Fruit fly (Drosophila melanogaster): ENCODE measurements around the gene CG13999.
A peak's percentile ranks its signal among the peaks of the same experiment; 100 is the strongest.

Gene CG13999

DNA sequence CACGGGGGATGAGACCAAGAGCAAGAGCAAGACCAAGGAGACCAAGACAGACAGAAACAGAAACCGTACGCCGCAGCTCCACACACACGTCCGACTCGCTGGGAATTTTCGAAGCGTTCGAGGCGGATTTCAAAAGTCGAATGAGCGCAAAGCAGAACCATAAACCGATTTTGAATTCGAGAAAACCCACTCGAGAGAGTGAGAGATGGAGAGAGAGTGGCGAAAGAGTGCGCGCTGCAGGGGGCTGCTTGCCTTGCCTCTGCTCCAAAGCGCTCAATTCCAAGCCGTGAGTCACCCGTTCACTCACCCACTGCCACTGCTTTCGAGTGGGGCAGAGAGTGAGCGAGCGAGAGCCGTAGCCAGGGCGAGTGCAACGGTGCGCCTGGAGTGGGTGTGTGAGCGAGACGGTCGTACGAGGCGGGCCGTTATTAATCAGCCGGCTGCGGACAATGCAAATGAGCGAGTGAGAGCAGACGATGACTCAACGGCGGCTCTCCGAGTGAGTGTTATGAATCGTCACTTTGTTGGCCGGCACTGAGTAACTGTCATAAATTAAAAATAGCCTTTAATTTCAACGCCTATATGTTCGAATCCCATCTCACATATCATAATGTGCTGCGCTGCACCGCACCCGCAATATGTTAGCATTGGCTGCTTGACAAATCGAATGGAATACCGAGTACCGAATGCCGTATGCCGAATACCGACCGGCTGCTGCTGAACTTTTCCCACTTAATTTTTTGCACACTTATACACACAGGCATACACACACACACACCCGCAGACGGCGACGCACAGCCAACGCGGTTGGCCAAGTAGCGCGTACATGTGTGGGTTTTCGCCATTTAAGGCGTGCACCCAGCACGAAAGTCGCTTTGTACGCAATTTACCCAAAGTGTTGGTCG is 23.9 kb upstream of the CG13999 start (continued):
- TF ChIP-seq gfzf (GFP tag; optimal IDR thresholded peaks at IDR 0.05) (no peak), jumu (GFP tag; optimal IDR thresholded peaks at IDR 0.05) (peak; percentile 12), Oli (tag; optimal IDR thresholded peaks at IDR 0.05) (no peak), twi (tag; optimal IDR thresholded peaks at IDR 0.05) (no peak), HLH54F (GFP tag; optimal IDR thresholded peaks at IDR 0.05) (no peak), CG9727 (GFP tag; optimal IDR thresholded peaks at IDR 0.05) (no peak), lov (optimal IDR thresholded peaks at IDR 0.05) (no peak), lov (GFP tag; IDR thresholded peaks at IDR 0.05) (no peak), CG2120 (GFP tag; optimal IDR thresholded peaks at IDR 0.05) (peak; percentile 17), Trl (optimal IDR thresholded peaks at IDR 0.05) (peak; percentile 97 to 98), Trl (GFP tag; optimal IDR thresholded peaks at IDR 0.05) (peak; percentile 62), CG8089 (GFP tag; optimal IDR thresholded peaks at IDR 0.05) (no peak), bowl (GFP tag; IDR thresholded peaks at IDR 0.05) (no peak), CG6854 (GFP tag; optimal IDR thresholded peaks at IDR 0.05) (peak; percentile 65), CG7987 (GFP tag; optimal IDR thresholded peaks at IDR 0.05) (peak; percentile 42), CG7928 (GFP tag; optimal IDR thresholded peaks at IDR 0.05) (no peak), salm (tag; optimal IDR thresholded peaks at IDR 0.05) (peak; percentile 42), Ada2b (GFP tag; IDR thresholded peaks at IDR 0.05) (no peak), Eip74EF (GFP tag; optimal IDR thresholded peaks at IDR 0.05) (peak in 1 of 2 experiments; percentile 62), CG31441 (GFP tag; IDR thresholded peaks at IDR 0.05) (no peak), trem (tag; optimal IDR thresholded peaks at IDR 0.05) (peak; percentile 12), Bdp1 (GFP tag; optimal IDR thresholded peaks at IDR 0.05) (no peak), kni (GFP tag; optimal IDR thresholded peaks at IDR 0.05) (peak; percentile 61), CG14441 (GFP tag; IDR thresholded peaks at IDR 0.05) (no peak), CG34376 (GFP tag; optimal IDR thresholded peaks at IDR 0.05) (peak; percentile 75), CG2875 (GFP tag; optimal IDR thresholded peaks at IDR 0.05) (no peak), CG14710 (tag; optimal IDR thresholded peaks at IDR 0.05) (no peak), CG2116 (GFP tag; optimal IDR thresholded peaks at IDR 0.05) (no peak), Taf1 (GFP tag; IDR thresholded peaks at IDR 0.05) (no peak), ERR (GFP tag; optimal IDR thresholded peaks at IDR 0.05) (peak; percentile 50), CG8924 (tag; optimal IDR thresholded peaks at IDR 0.05) (peak; percentile 23), CG34422 (GFP tag; IDR thresholded peaks at IDR 0.05) (no peak), pzg (GFP tag; optimal IDR thresholded peaks at IDR 0.05) (no peak), CG14860 (GFP tag; IDR thresholded peaks at IDR 0.05; ENCODE audit: partially characterized antibody) (no peak), row (GFP tag; IDR thresholded peaks at IDR 0.05) (no peak), zen (tag; optimal IDR thresholded peaks at IDR 0.05) (no peak), nom (GFP tag; optimal IDR thresholded peaks at IDR 0.05) (peak; percentile 85), CG16779 (GFP tag; IDR thresholded peaks at IDR 0.05) (no peak), CG18476 (GFP tag; optimal IDR thresholded peaks at IDR 0.05) (no peak), pfk (GFP tag; optimal IDR thresholded peaks at IDR 0.05) (peak; percentile 42), HLH4C (GFP tag; IDR thresholded peaks at IDR 0.05; ENCODE audit: partially characterized antibody) (no peak), CG3995 (GFP tag; optimal IDR thresholded peaks at IDR 0.05) (no peak), Nf-YC (tag; optimal IDR thresholded peaks at IDR 0.05) (no peak), luna (GFP tag; optimal IDR thresholded peaks at IDR 0.05) (no peak), lola (GFP tag; optimal IDR thresholded peaks at IDR 0.05) (no peak), h (optimal IDR thresholded peaks at IDR 0.05) (no peak), Ets65A (GFP tag) (no peak), Awh (GFP tag; IDR thresholded peaks at IDR 0.05) (no peak), CG15479 (GFP tag; optimal IDR thresholded peaks at IDR 0.05) (peak; percentile 21), Hmr (GFP tag; optimal IDR thresholded peaks at IDR 0.05) (peak; percentile 39)
